Fruit fly (Drosophila melanogaster) S2 (cell line): ENCODE data around the gene drpr.

Source experiments
- CG8478 ChIP-seq: fragments of >200 bp; optimal IDR thresholded peaks from 2 replicates; lab custom pipeline; 2018
- CTCF ChIP-seq, 2 experiments: fragments of >200 bp; optimal IDR thresholded peaks; 2 replicates each; lab custom pipeline; 2018

dm6 chr3L:1672627-1673026 lies 58.3 kb downstream of the drpr start, which contains the start of gene CG13930:
- no peak for TF ChIP-seq CG8478
- no peak for TF ChIP-seq CTCF (optimal IDR thresholded peaks at IDR 0.05; lab: Kevin White, UChicago)
